Worm (Caenorhabditis elegans) whole organism, late embryonic: ENCODE results near the gene F01D5.5.

ENCODE experiments used
- C08G9.2 ChIP-seq: sonication (generic microtip); optimal IDR thresholded peaks from 2 replicates; lab custom pipeline; 2016; ENCODE audit warnings: mild to moderate bottlenecking, missing genetic modification characterization, moderate library complexity, missing compliant biosample characterization
- ama-1 ChIP-seq: fragments of 150-350 bp; optimal IDR thresholded peaks from 2 replicates; lab custom pipeline; 2014
- elt-4 ChIP-seq: sonication (generic microtip); optimal IDR thresholded peaks from 2 replicates; lab custom pipeline; 2016; ENCODE audit warnings: missing genetic modification characterization, missing compliant biosample characterization
- pqm-1 ChIP-seq: sonication (generic microtip); optimal IDR thresholded peaks from 2 replicates; lab custom pipeline; 2016; ENCODE audit warnings: missing genetic modification characterization, missing compliant biosample characterization
- unc-55 ChIP-seq: sonication (generic microtip); optimal IDR thresholded peaks from 2 replicates; lab custom pipeline; 2017; ENCODE audit warnings: missing biosample characterization, missing genetic modification reagents, missing genetic modification characterization

DNA sequence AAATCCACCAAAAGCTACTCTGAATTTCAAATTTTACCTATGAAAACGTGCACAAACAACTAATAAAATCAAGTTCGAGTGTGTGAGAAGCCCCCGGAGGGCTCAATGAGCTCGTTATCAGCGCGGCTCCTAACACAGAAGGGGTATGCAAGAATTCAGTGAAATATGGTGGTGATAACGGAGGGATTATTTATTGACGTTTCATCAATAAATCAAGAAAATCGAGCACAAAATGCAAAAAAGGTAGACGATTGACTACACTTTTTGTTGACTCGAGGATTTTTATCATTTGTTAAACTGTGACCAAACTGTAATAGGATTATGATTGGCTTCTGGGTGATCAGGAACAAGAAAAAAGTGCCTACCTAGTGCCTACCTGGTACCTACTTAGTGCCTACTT is 44.7 kb downstream of the F01D5.5 start, which contains the start of gene zip-3:
- TF ChIP-seq C08G9.2 (tag; lab: Kevin White, UChicago) = no peak
- no peak for TF ChIP-seq ama-1 (lab: Kevin White, UChicago)
- TF ChIP-seq unc-55 = no peak
- TF ChIP-seq elt-4 (tag; lab: Kevin White, UChicago) = no peak
- no peak for TF ChIP-seq pqm-1 (tag; lab: Kevin White, UChicago)
